Worm (Caenorhabditis elegans): Measurements from ENCODE around the gene cyn-1.

Gene cyn-1

DNA sequence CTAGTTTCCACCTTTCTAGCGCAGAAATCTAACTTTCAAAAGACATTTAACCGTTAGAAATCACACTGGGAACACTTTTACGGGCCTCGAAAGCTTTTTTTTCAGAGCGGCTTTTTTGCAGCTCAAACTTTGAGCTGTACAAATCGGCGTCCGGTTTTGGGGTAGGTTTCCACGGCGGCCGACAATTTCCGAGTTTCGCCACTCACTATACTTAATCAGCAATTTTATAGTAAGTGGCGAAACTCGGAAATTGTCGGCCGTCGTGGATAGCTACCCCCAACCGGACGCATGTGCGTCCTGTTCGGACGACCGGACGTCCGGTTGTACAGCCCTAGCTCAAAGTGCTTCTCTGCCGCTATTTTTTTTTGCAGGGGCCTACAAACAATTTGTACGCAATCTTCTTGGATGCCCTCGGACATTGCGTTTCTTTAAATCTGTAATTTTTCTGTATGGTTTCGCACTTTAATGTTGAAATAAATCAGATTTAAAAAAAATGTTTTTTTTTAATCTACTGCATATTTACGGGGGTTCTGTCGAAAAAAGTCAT, 40.3 kb downstream of the cyn-1 start:
- TF ChIP-seq dao-5 (tag; optimal IDR thresholded peaks at IDR 0.05) = no peak
- no peak for TF ChIP-seq W03F9.2 (tag; optimal IDR thresholded peaks at IDR 0.05)
- no peak for TF ChIP-seq him-1 (tag; optimal IDR thresholded peaks at IDR 0.05)

DNA sequence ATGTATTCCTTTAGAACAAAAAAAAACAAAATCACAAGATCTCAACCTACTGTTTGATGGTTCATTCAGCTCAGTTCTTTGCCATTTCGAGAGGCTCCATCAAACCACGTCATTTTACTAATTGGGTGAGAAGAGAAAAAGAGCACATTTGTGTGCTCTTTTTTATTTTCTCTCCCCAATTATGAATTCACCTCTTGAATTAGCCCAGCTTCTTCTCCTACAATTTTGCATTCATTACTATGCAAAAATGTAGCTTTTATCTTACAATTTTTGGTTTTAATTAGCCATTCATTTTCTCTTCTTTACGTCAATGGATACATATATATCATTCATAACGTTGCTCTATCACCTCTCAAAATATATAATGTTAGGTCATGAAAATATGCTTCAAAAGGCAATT, 49.8 kb downstream of the cyn-1 start:
- TF ChIP-seq him-1 (tag; optimal IDR thresholded peaks at IDR 0.05) = no peak
- no peak for TF ChIP-seq dao-5 (tag; optimal IDR thresholded peaks at IDR 0.05)
- TF ChIP-seq W03F9.2 (tag; optimal IDR thresholded peaks at IDR 0.05) = no peak
